Fruit fly (Drosophila melanogaster): Measurements from ENCODE around the gene CG8562.
A peak's percentile ranks its signal among the peaks of the same experiment; 100 is the strongest.

Gene CG8562

dm6 chr3L:7397979-7398378 is at the start of gene CG8562:
Gene CG8562, plus strand, starts transcription at chr3L:7398285.
- TF ChIP-seq CG8478 (optimal IDR thresholded peaks at IDR 0.05) (no peak), usp (GFP tag; optimal IDR thresholded peaks at IDR 0.05) (no peak), EcR (GFP tag; optimal IDR thresholded peaks at IDR 0.05) (no peak), psq (optimal IDR thresholded peaks at IDR 0.05) (no peak)

- no peak for TF ChIP-seq usp (GFP tag; optimal IDR thresholded peaks at IDR 0.05)
- TF ChIP-seq Dll (optimal IDR thresholded peaks at IDR 0.05), result no peak
- no peak for TF ChIP-seq pan (optimal IDR thresholded peaks at IDR 0.05)
- TF ChIP-seq CG8478 (optimal IDR thresholded peaks at IDR 0.05), result no peak
- TF ChIP-seq psq (optimal IDR thresholded peaks at IDR 0.05), result no peak
- TF ChIP-seq EcR (GFP tag; optimal IDR thresholded peaks at IDR 0.05), result no peak
Observed at dm6 chr3L:7349311-7349710, 48.8 kb upstream of the CG8562 start.

DNA sequence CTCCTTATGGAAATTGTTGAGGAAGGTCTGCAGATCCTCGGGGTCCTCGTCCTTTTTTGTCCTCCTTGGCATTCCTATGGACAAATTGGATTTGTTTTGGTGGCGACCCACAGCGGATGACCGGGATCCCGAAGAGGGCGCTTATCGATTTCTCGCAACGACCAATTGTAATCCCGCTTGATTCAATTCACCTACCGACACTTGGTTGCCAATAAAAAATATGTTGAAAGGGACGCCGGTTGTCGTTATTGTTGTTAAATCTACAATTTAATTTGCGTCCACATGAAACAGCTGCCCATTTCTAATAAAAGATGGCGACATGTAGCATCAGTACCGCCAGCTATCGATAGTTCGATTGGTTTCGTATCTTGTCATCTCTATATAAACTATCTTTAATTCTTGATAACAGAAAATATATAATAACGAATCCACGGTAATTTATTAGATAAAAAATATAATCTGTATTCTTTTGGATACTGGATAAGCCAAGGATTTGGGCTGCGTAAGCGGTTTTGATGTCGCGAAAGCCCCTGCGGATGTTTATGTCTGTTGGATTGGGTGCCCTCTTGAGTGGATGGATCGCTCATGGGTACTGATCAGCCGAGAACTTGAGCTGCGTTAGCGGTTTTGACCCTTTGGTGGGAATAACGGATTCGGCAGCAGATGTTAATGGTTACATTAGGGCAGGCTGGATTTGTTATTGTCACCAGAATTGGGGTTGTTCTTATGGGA is 41.5 kb upstream of the CG8562 start, which contains the start of gene CTCF:
CTCF (minus strand) TSS at position 328 of the 732 bp plus-strand sequence.
- TF ChIP-seq psq (optimal IDR thresholded peaks at IDR 0.05), result no peak
- TF ChIP-seq usp (GFP tag; optimal IDR thresholded peaks at IDR 0.05), result no peak
- no peak for TF ChIP-seq CG8478 (optimal IDR thresholded peaks at IDR 0.05)
- TF ChIP-seq EcR (GFP tag; optimal IDR thresholded peaks at IDR 0.05), result no peak
- no peak for TF ChIP-seq Dll (optimal IDR thresholded peaks at IDR 0.05)
- TF ChIP-seq pan (optimal IDR thresholded peaks at IDR 0.05), result no peak

DNA sequence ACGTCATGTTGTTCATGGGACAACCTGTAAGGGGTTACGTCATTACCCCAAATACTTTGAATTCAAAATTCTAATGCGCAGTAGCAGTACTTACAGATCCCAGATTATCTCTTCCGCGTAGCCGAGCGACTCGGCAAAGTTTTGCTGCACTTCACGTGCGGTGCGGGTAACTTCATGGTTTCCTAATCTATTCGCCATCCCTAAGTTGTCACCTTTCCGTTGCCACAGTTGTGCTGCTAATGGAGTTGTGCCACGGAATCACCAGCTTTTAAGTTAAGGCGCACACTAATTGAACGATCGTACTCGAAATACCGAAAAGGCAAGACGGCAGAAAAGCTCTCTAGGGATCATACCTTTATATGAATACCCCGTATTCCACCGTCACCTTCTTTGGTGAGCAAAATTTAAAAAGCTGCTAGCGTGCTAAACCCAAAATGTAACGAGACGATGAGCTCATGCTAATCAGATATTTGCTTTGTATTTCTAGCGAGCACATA is 38.2 kb upstream of the CG8562 start, which contains the start of gene pst:
pst (minus strand) TSS at position 437 of the 497 bp plus-strand sequence.
- TF ChIP-seq Dll (optimal IDR thresholded peaks at IDR 0.05) (no peak), usp (GFP tag; optimal IDR thresholded peaks at IDR 0.05) (no peak), psq (optimal IDR thresholded peaks at IDR 0.05) (no peak), EcR (GFP tag; optimal IDR thresholded peaks at IDR 0.05) (no peak), CG8478 (optimal IDR thresholded peaks at IDR 0.05) (no peak), pan (optimal IDR thresholded peaks at IDR 0.05) (no peak)

dm6 chr3L:7360324-7360852 is 37.7 kb upstream of the CG8562 start, which contains the start of gene Sec63:
Gene Sec63, plus strand, starts transcription at chr3L:7360561.
- no peak for TF ChIP-seq usp (GFP tag; optimal IDR thresholded peaks at IDR 0.05)
- no peak for TF ChIP-seq pan (optimal IDR thresholded peaks at IDR 0.05)
- TF ChIP-seq EcR (GFP tag; optimal IDR thresholded peaks at IDR 0.05), result no peak
- no peak for TF ChIP-seq psq (optimal IDR thresholded peaks at IDR 0.05)
- TF ChIP-seq CG8478 (optimal IDR thresholded peaks at IDR 0.05), result no peak
- no peak for TF ChIP-seq Dll (optimal IDR thresholded peaks at IDR 0.05)

- TF ChIP-seq EcR (GFP tag; optimal IDR thresholded peaks at IDR 0.05), result no peak
- TF ChIP-seq pan (optimal IDR thresholded peaks at IDR 0.05), result no peak
- TF ChIP-seq psq (optimal IDR thresholded peaks at IDR 0.05), result no peak
Observed at dm6 chr3L:7361095-7361522, 37.0 kb upstream of the CG8562 start.

DNA sequence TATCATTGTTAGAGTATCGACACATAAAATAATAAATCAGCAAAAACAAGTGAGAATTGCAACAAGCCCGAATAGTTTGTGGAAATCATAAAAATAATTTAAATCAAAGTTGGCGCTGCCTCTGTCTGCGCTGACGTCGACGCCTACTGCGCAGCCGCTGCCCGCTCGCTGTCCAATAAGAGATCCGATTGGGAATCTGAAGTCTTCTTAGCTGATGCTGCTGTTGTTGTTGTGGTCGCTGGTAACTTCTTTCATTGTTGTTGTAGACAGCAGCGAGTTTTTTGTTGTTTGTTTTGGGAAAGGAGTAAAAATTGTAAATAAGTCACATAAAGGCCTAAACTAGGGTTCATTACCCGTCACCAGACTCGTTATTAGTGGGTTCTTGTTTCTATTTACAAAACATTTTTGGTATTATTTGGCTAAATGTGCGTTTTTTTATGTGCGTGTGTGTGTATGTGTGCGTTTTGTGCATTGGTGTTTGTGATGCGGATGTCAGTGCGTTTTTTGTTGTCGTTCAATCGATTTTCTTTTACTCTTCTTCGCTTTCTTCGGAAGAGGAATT is 33.3 kb upstream of the CG8562 start:
- TF ChIP-seq psq (optimal IDR thresholded peaks at IDR 0.05) (no peak), Dll (optimal IDR thresholded peaks at IDR 0.05) (no peak), usp (GFP tag; optimal IDR thresholded peaks at IDR 0.05) (no peak), CG8478 (optimal IDR thresholded peaks at IDR 0.05) (no peak), EcR (GFP tag; optimal IDR thresholded peaks at IDR 0.05) (no peak), pan (optimal IDR thresholded peaks at IDR 0.05) (no peak)

DNA sequence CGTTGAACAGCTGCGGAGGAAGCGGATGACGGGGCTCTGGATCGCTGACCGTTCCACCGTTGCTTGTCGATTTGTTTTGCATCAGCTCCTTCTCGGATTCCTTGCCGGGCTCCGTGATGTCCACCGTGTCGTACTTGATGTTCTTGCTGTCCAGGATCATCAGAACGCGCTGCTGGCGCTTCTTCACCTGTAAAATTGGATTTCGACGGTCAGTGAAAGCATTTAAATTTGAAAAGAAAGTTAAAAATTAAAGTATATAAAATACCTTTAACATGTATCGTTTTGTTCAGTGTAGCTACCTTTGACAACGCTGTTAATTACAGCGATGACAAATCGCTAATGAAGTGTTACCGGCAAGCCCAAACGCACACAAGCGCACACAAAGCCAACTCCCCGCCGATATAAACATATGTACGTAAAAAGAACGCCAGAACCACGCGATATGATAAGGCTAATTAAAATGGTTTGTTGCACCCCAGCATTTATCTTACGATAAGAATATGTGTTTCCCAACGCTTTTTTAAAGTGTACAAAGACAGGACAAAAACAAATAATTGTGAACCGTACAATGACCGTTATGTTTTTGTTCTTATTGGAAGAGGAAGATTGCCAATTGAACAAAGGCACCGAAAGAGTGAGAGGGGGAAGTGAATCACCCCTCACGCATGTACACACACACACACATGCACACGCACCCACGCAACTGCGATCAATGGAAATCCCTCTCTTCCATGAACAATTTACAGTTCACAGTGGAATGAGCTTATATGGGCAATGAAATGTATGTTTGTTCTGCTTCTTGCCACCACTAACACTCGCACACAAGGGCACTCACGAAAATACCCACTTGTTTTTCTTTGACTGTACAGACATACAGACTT is 30.0 kb upstream of the CG8562 start:
- TF ChIP-seq EcR (GFP tag; optimal IDR thresholded peaks at IDR 0.05), result no peak
- no peak for TF ChIP-seq psq (optimal IDR thresholded peaks at IDR 0.05)
- TF ChIP-seq pan (optimal IDR thresholded peaks at IDR 0.05), result no peak
- no peak for TF ChIP-seq usp (GFP tag; optimal IDR thresholded peaks at IDR 0.05)

- TF ChIP-seq psq (optimal IDR thresholded peaks at IDR 0.05) (no peak), pan (optimal IDR thresholded peaks at IDR 0.05) (no peak), CG8478 (optimal IDR thresholded peaks at IDR 0.05) (no peak), EcR (GFP tag; optimal IDR thresholded peaks at IDR 0.05) (no peak), usp (GFP tag; optimal IDR thresholded peaks at IDR 0.05) (no peak), Dll (optimal IDR thresholded peaks at IDR 0.05) (no peak)
Observed at dm6 chr3L:7368934-7369333, 29.2 kb upstream of the CG8562 start, which contains the start of gene Sh3beta. Gene Sh3beta, minus strand, starts transcription at chr3L:7369260.

DNA sequence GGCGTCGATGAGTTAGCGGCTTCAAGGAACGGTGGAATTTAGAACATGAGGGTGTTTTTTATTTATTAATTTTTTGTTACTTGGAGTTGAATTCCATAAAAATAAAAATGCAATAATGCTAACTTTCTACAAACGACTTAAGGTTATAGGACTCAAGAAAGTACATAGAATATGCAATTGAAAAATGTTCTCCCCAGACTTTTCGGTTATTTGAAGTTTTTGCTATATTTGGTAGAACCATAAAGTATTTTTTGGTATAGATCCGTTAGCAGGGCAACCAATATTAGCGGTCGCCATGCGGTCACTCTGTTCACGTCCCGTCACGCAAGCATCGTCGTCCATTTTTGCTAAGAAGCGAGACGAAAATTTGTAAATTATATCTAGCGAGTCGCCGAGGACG is 28.5 kb upstream of the CG8562 start, which contains the start of gene akirin:
akirin (plus strand) TSS at position 301 of the 400 bp plus-strand sequence.
- TF ChIP-seq usp (GFP tag; optimal IDR thresholded peaks at IDR 0.05) (no peak), Dll (optimal IDR thresholded peaks at IDR 0.05) (no peak)

DNA sequence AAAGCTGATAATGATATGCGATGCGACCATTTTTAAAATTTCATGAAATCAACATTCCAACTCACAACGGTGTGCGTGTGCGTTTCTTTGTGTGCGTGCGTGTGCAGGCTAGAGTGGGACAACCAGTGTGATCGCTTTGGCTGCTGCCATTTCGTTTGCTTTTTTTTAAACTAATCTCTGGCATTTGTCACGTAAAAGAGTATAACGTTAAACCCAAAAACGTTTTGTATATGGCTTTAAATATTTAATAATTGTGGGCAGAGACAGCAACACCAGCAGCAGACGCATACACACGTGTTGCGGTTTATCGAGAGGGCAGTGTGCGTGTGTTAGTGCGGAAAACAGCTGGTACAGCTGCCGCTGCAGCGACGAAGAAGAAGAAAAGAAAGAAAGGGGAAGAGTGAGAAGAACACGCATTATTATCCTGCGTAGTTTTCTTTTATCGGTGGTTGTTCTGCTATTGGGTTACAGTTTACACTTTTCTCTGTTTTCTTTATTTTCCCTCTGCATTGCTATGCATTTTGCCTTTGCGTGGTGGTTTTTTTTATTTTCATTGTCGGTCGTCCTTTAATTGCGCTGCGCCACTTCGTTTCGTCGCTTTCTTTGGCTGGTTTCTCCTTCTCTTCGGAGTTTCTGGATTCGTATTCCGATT is 27.7 kb upstream of the CG8562 start:
- TF ChIP-seq CG8478 (optimal IDR thresholded peaks at IDR 0.05) (peak; percentile 79), pan (optimal IDR thresholded peaks at IDR 0.05) (no peak)
